Worm (Caenorhabditis elegans) whole organism, late embryonic: Measurements from ENCODE around the gene F41B5.12.

Experiments
- C38D4.7 ChIP-seq: fragments of 200-800 bp; sonication (Bioruptor generic); optimal IDR thresholded peaks from 2 replicates; lab custom pipeline; 2018; ENCODE audit warnings: mild to moderate bottlenecking, missing genetic modification characterization, moderate library complexity, missing compliant biosample characterization
- K02D7.2 ChIP-seq: sonication (generic microtip); optimal IDR thresholded peaks from 2 replicates; lab custom pipeline; 2017; ENCODE audit warnings: mild to moderate bottlenecking, missing genetic modification characterization, missing compliant biosample characterization
- K09A11.1 ChIP-seq: sonication (generic microtip); optimal IDR thresholded peaks from 2 replicates; lab custom pipeline; 2017; ENCODE audit warnings: antibody characterized with exemption, mild to moderate bottlenecking, missing genetic modification characterization, missing compliant biosample characterization; ENCODE audit not compliant: insufficient read depth
- ceh-22 ChIP-seq: sonication (generic microtip); optimal IDR thresholded peaks from 2 replicates; lab custom pipeline; 2017; ENCODE audit warnings: missing biosample characterization, missing genetic modification characterization
- ceh-9 ChIP-seq: sonication (generic microtip); optimal IDR thresholded peaks from 2 replicates; lab custom pipeline; 2016; ENCODE audit warnings: mild to moderate bottlenecking, missing genetic modification characterization, inconsistent platforms, missing compliant biosample characterization
- dmd-4 ChIP-seq: sonication (generic microtip); optimal IDR thresholded peaks from 2 replicates; lab custom pipeline; 2016; ENCODE audit warnings: borderline replicate concordance, missing genetic modification characterization, missing compliant biosample characterization
- dve-1 ChIP-seq: sonication (generic microtip); optimal IDR thresholded peaks from 2 replicates; lab custom pipeline; 2017; ENCODE audit warnings: antibody characterized with exemption, mild to moderate bottlenecking, missing genetic modification characterization, missing compliant biosample characterization
- ets-4 ChIP-seq: sonication (generic microtip); optimal IDR thresholded peaks from 2 replicates; lab custom pipeline; 2016; ENCODE audit warnings: missing genetic modification characterization, missing compliant biosample characterization
- eyg-1 ChIP-seq: sonication (generic microtip); optimal IDR thresholded peaks from 2 replicates; lab custom pipeline; 2016; ENCODE audit warnings: missing genotype, missing genetic modification characterization, missing compliant biosample characterization
- lim-6 ChIP-seq: sonication (generic microtip); optimal IDR thresholded peaks from 2 replicates; lab custom pipeline; 2016; ENCODE audit warnings: missing genetic modification characterization, missing compliant biosample characterization
- lin-11 ChIP-seq: fragments of 200-800 bp; sonication (Bioruptor generic); optimal IDR thresholded peaks from 2 replicates; lab custom pipeline; 2018; ENCODE audit warnings: mild to moderate bottlenecking, missing genetic modification characterization, missing compliant biosample characterization
- nhr-11 ChIP-seq: fragments of 150-350 bp; optimal IDR thresholded peaks from 2 replicates; lab custom pipeline; 2014; ENCODE audit warnings: missing biosample characterization, missing genetic modification characterization
- nhr-232 ChIP-seq: sonication (generic microtip); optimal IDR thresholded peaks from 2 replicates; lab custom pipeline; 2016; ENCODE audit warnings: missing genetic modification characterization, missing compliant biosample characterization
- pat-9 ChIP-seq: fragments of 200-800 bp; sonication (Bioruptor generic); optimal IDR thresholded peaks from 2 replicates; lab custom pipeline; 2018; ENCODE audit warnings: mild to moderate bottlenecking, missing genetic modification characterization, moderate library complexity, missing compliant biosample characterization
- pros-1 ChIP-seq: fragments of 150-350 bp; optimal IDR thresholded peaks from 2 replicates; lab custom pipeline; 2014; ENCODE audit warnings: missing biosample characterization, missing genetic modification reagents, missing genetic modification characterization
- ref-2 ChIP-seq: sonication (generic microtip); optimal IDR thresholded peaks from 2 replicates; lab custom pipeline; 2016; ENCODE audit warnings: missing genetic modification characterization, missing compliant biosample characterization
- sox-4 ChIP-seq: sonication (generic microtip); optimal IDR thresholded peaks from 2 replicates; lab custom pipeline; 2017; ENCODE audit warnings: mild to moderate bottlenecking, missing genetic modification characterization, inconsistent platforms, missing compliant biosample characterization
- unc-42 ChIP-seq: sonication (generic microtip); optimal IDR thresholded peaks from 2 replicates; lab custom pipeline; 2016; ENCODE audit warnings: missing genotype, missing genetic modification characterization, missing compliant biosample characterization
- zip-5 ChIP-seq: sonication (generic microtip); optimal IDR thresholded peaks from 2 replicates; lab custom pipeline; 2016; ENCODE audit warnings: missing genetic modification characterization, missing compliant biosample characterization

F41B5.12 gene

ce11 chrV:2300905-2301304 lies 40.1 kb downstream of the F41B5.12 start, which contains the start of gene Y19D10B.8:
Gene Y19D10B.8 (minus strand): TSS chrV:2301005.
- no peak for TF ChIP-seq eyg-1

DNA sequence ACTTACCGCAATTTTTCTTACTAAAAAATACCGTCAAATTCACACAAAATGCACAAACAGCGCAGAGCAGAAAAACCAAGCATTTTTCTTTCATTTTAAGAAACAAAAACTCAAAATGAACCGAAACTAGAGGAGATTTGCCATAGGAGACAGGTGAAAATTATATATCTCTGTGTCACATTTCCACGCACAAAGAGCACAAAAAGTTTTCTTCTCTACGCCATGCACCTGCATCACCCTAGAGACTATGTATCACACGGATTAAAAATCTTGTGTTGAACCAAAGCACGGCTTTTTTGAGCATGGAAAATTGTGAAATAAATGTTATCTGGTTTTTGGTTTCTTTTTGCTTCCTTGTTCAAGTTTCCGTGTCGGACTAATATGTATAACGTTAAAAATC lies 43.0 kb downstream of the F41B5.12 start, which contains the start of gene irld-15:
TSS of gene irld-15 (minus strand) at position 101 of the 400 bp plus-strand sequence.
- no peak for TF ChIP-seq C38D4.7
- TF ChIP-seq ets-4 (tag; lab: Kevin White, UChicago): no peak
- TF ChIP-seq dmd-4 (tag; lab: Kevin White, UChicago): no peak
- TF ChIP-seq ceh-9 (tag; lab: Kevin White, UChicago): no peak
- TF ChIP-seq unc-42 (tag; lab: Kevin White, UChicago): no peak
- no peak for TF ChIP-seq ceh-22 (tag; lab: Kevin White, UChicago)
- TF ChIP-seq sox-4 (tag; lab: Kevin White, UChicago): no peak
- no peak for TF ChIP-seq nhr-232 (tag; lab: Kevin White, UChicago)
- TF ChIP-seq dve-1 (tag; lab: Kevin White, UChicago): no peak
- no peak for TF ChIP-seq eyg-1
- TF ChIP-seq, all 69 proteins: peak for 0

DNA sequence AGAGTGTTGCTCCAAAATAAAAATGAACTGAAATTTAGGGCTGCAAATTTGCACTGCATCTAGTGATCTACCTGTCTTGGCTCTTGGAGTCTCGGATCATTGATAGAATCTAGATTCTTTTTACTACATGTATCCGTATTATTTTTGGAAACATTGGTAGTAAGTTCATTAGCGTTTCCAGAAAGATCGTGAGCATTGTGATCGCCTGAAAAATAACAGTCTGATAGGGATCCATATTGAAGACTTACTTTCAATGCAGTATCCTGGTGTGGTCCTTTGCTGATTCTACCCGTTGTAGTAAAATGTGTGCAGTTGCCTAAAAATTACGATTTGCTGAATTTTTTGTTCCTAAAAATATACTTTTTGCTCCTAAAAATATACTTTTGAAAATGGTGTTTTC lies 45.6 kb downstream of the F41B5.12 start:
- TF ChIP-seq ref-2 (tag; lab: Kevin White, UChicago): no peak
- TF ChIP-seq zip-5 (tag; lab: Kevin White, UChicago): no peak
- TF ChIP-seq nhr-11 (tag; lab: Kevin White, UChicago): no peak
- TF ChIP-seq pat-9 (tag; lab: Kevin White, UChicago): no peak
- TF ChIP-seq pros-1: no peak
- no peak for TF ChIP-seq lim-6

- TF ChIP-seq lin-11 (tag; lab: Kevin White, UChicago) (no peak), K02D7.2 (tag; lab: Kevin White, UChicago) (no peak), K09A11.1 (no peak)
These were observed 47.5 kb downstream of the F41B5.12 start for ce11 chrV:2308246-2308645.
